Fruit fly (Drosophila melanogaster) whole organism: Measurements from ENCODE around the gene Cyp304a1.

Experiments
- CG8478 ChIP-seq: fragments of >200 bp; optimal IDR thresholded peaks from 2 replicates; lab custom pipeline; 2018; ENCODE audit warnings: inconsistent platforms
- Dll ChIP-seq: fragments of >200 bp; optimal IDR thresholded peaks from 2 replicates; lab custom pipeline; 2017
- pan ChIP-seq: fragments of >200 bp; optimal IDR thresholded peaks from 2 replicates; lab custom pipeline; 2017

DNA sequence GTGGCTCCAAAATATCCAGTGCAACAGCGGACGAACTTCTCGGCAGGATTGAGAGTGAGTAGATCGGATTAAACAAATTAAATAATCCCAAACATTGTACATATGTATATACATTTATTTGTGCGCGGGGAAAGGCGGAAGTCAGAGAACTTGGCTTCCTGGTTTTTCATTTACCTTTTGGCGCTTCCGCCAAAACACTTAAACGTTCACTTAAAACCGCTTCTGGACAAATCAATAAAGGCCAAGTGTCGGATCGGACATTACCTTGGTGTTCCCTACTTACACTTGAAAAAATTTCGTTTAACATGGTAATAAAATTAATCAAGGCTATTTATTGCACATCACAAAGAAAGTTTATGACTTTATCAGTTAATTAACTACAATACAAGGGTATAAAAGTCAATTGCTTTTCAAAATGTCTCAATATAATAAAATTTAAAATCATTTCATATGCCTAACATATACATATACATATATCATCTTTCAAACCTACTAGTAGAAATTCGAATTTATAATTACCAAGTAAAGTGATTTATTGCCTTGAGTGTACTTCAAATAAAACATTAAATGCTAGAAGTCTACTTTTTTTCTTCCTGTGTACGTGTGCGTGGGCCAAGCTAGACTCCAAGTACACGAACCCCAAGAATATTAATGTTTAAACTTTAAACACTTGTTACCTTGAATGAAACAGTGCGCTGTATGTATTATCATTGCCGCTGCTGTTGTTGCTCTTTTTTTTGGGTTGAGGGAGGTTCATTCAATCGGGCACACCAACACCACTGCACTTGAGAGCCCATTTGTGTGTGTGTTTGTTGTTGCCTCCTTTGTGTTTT is 18.0 kb downstream of the Cyp304a1 start:
- TF ChIP-seq Dll (no peak), pan (lab: Kevin White, UChicago) (no peak), CG8478 (lab: Kevin White, UChicago) (no peak)
